Fruit fly (Drosophila melanogaster) whole organism: Measurements from ENCODE around the gene Art8.

ENCODE experiments used
- CG8478 ChIP-seq: fragments of >200 bp; optimal IDR thresholded peaks from 2 replicates; lab custom pipeline; 2018; ENCODE audit warnings: inconsistent platforms
- Dll ChIP-seq: fragments of >200 bp; optimal IDR thresholded peaks from 2 replicates; lab custom pipeline; 2017
- EcR ChIP-seq, 2 experiments: fragments of >200 bp; optimal IDR thresholded peaks; 2 replicates each; lab custom pipeline; 2017; ENCODE audit warnings: missing biosample characterization in 2 of 2, missing genetic modification characterization in 2 of 2, missing genetic modification reagents in 2 of 2
- pan ChIP-seq: fragments of >200 bp; optimal IDR thresholded peaks from 2 replicates; lab custom pipeline; 2017
- psq ChIP-seq: fragments of >200 bp; optimal IDR thresholded peaks from 2 replicates; lab custom pipeline; 2017
- usp ChIP-seq: fragments of >200 bp; optimal IDR thresholded peaks from 2 replicates; lab custom pipeline; 2017; ENCODE audit warnings: missing biosample characterization, missing genetic modification characterization, mixed read lengths

Gene Art8

DNA sequence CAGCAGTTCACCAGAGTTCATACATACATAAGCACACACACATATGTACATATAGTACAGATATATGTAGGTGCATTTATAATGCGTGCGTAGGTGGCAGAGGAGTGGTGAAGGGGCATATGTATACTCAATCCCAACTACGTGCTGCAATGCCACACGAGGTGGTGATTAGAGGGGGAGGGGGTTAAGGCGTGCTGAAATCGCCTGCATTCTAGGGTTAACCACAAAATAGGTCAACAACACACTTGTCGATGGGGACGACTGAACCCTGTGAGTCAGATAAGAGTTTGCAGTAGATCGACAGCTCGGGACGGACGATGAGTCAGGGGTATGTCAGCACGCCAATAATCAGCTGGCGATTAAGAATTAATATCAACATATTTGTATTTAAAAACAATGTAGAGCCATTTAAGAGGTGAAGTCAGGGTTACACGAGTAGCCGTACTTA, 34.6 kb upstream of the Art8 start:
- peak; percentile 5 to 49 for TF ChIP-seq EcR (GFP tag; optimal IDR thresholded peaks at IDR 0.05; lab: Kevin White, UChicago)
- no peak for TF ChIP-seq pan (lab: Kevin White, UChicago)

DNA sequence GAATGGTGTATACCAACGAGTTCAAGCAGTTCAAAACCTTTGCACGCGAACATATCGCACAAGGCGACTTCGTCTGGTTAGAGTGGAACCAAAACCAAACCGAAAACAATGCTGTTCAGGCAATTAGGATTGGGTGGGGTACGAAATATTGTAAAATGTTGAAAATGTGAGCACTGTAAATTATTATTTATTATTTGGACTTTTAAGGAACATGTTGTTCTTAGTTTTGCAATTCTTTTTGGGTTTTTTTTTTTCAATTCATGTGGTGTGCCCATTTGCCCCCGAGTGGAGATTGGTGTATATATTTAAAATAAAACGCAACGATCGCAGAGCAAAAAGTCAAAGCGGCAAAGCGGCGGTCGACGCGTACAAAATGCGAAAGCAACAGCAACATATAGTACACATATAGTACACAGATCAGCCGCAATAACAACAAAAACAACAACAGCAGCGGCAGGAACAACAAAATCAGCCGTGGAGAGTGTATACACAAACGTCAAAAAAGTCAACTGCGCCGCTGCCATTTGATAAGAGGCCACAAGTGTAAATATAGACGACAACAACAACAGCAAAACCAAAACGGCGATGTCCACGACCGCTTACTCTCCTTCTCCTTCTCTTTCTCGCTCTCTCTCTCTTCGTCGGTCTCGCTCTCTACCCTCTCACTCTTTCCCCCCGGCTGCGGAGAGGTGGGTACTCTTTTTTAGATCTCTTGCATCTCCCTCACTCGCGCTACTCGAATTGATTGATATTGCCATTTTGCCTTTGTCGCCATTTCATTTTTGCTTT, 34.0 kb upstream of the Art8 start:
- peak; percentile 65 to 91 for TF ChIP-seq EcR (GFP tag; optimal IDR thresholded peaks at IDR 0.05; lab: Kevin White, UChicago)
- TF ChIP-seq usp = no peak
- peak; percentile 56 for TF ChIP-seq Dll (lab: Kevin White, UChicago)

DNA sequence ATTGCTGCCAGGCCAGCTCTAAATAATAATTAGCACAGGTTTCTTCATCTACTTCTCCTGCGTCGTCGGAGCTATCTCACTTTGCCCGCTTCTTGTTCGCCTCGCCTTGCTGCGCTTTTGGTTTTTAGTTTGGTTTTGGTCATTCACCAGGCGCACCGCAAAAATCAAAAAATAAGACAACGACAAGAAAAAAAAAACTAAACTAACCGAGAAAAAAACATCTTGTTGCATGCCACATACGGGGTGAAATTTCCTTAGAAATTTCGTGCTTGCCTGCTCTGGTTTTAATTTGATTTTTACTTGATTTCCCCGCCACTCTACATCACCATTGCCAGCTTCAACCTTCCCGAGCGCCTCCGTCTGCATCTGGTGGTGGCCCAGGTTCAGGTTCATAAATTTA, 30.9 kb upstream of the Art8 start:
- TF ChIP-seq usp (no peak), EcR (GFP tag; optimal IDR thresholded peaks at IDR 0.05; lab: Kevin White, UChicago) (no peak), Dll (lab: Kevin White, UChicago) (no peak), psq (no peak), pan (lab: Kevin White, UChicago) (no peak), CG8478 (lab: Kevin White, UChicago) (no peak)

DNA sequence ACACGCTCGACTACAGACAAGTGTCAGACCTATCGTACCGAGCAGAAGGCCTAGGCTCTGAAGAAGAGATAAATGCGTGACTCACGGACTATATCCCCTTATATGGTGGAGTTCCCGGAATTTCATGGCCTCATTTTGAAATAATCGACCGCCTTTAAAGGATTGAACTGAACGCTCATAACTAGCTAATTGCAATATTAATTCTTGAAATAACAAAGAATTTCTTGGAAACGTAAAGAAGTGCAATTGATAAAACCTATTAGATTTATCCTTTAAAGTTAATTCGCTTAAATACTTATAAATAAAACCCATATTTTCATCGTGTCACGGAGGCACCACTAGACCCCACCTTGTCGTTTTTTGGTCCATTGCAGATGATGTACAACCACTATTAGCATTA, 30.2 kb upstream of the Art8 start:
- no peak for TF ChIP-seq pan (lab: Kevin White, UChicago)
- TF ChIP-seq CG8478 (lab: Kevin White, UChicago) = no peak
- TF ChIP-seq usp = no peak
- TF ChIP-seq Dll (lab: Kevin White, UChicago) = no peak
- no peak for TF ChIP-seq psq

DNA sequence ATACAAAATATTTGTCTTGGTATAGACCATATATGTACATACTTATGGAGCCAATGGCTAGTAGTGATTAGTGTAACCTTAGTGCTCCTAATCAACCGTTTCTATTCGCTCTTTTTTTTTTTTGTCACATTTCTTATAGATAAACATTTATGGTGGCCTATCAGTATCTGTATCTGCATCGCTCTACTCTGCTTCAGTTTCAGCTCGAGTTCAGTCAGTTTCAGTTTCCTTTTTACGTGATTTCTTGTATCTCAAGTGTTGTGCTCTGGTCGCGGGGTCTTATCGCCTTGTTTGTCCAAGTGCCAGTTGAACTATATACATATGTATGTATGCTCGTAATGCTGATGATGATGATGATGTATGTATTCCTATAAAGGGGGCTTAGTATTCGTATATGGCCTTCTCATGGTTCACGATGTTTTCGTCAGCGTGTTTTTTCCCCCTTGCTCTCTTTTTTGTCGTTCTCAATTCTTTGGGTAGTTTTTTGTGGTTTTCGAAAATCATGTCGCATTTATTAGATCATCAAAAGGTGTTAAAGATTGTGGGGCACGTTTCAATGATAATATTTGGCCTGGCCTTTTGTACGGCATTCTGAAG, 28.8 kb upstream of the Art8 start:
- TF ChIP-seq EcR (GFP tag; optimal IDR thresholded peaks at IDR 0.05; lab: Kevin White, UChicago) = no peak
- TF ChIP-seq usp = no peak
- TF ChIP-seq pan (lab: Kevin White, UChicago) = no peak
- no peak for TF ChIP-seq Dll (lab: Kevin White, UChicago)
- TF ChIP-seq psq = no peak
- no peak for TF ChIP-seq CG8478 (lab: Kevin White, UChicago)

DNA sequence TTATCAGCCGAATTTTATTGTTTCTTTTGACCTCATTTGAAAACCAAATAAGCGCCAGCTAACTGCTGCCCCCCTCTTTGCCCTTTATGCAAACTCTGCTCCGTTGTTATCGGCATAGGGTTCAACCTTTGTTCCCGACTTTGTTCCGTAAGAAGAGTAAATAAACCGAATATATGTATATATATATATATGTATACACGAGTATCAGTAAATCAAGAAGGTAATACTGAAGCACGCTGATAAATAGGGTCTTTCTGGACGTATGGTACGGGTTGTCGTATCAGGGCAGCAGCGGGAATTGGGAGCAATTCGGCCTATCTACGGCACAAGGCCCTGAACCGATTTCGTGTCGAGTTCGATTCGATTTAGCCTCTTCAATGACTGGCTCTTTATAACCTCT, 28.0 kb upstream of the Art8 start:
- TF ChIP-seq Dll (lab: Kevin White, UChicago) (no peak), usp (no peak), CG8478 (lab: Kevin White, UChicago) (no peak), psq (no peak), EcR (GFP tag; optimal IDR thresholded peaks at IDR 0.05; lab: Kevin White, UChicago) (no peak), pan (lab: Kevin White, UChicago) (no peak)

DNA sequence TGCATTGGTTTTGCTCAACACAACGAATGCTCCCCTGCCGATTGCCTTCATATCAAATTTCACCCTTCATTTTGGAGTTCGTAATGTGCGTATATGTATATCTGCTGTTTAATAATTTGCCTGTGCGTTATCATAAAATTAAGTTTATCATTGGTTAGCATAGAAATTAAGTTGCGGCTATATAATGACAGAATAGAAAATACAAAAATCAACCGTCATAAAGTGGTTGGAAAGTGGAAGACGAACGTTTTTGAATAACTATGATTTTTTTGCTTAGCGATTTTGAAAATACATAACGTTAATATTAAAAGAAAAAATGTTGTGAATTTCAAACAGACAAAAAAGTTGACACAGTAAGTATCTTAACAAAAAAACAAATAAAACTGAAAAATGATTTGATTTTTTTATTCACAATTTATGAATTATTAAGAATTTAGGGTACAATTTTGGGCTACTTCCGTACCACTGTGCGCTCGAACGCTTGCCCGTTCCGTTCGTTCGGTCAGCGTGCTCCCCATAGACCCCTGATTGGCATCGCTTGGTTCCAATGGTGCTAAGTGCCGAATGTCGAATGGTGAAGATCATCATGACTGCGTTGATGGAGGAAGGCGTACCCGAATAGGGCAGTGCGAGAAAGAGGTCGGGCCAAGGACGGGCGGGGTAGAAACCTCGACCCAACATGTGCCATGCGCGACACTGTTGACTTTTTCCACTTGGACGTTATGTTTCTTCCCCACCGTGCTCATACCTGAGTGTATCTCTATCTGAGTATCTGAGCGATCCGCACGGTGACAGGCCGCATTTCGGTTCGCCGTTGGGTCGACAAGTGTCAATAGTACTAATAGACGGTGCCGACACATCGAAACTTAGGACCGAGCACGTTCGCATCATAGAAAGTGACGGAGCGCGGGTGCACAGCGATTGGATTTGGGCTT, 27.0 kb upstream of the Art8 start:
- no peak for TF ChIP-seq psq
- TF ChIP-seq CG8478 (lab: Kevin White, UChicago) = no peak
- no peak for TF ChIP-seq EcR (GFP tag; optimal IDR thresholded peaks at IDR 0.05; lab: Kevin White, UChicago)
- no peak for TF ChIP-seq usp

DNA sequence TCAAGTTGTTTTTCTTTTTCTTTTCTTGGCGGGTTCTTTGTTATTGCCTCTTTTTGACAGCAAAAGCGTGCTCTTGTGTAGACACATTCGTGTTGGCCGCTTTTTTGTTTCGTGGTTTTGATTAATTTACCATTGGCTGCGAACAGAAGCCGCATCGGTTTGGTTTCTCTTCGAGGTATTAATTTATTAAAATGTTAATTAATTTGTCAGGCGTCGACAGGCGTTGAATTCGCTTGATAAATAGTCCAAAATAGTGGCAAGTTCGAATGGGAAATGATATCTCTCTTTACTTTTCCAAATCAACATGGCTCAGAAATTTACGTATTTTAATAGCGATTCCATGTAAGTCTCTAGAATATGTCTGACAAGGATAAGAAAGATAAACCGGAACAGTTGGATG, 23.6 kb upstream of the Art8 start, which contains the start of gene CG18666:
TSS of gene CG18666 (plus strand) at position 301 of the 400 bp plus-strand sequence.
- TF ChIP-seq pan (lab: Kevin White, UChicago) (no peak), Dll (lab: Kevin White, UChicago) (no peak), CG8478 (lab: Kevin White, UChicago) (no peak), psq (no peak), EcR (GFP tag; optimal IDR thresholded peaks at IDR 0.05; lab: Kevin White, UChicago) (no peak), usp (no peak)

DNA sequence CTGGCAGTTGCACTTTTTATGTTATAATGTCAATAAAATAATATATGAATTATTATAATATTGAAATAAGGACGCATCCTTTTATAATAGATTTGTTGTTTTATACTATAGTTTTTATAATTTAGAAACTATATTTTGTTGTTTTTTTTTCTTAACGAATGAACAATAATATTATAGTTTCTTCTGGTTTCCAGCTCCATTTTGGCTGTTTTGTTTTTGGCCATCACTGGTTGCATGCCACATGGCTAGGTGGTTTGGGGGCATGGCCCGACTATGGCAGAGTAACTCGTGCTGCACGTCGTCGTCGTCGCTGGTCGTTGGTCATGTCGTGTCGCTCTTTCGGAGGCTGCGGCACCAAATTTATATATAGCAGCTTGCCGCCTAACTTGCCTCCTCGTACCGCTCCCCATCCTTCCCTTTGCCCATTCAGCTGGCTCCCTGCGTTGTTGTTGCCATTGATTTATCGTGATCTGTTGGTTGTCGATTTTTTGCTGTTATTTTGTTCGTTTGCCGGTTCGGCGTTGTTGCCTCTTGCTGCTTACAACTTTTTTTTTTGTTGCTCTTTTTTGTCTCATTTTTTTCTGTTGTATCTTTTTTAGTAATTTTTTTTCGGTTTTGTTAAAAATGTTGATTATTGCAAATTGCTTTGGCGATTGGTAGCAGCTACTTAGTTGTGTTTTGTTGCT, 21.5 kb upstream of the Art8 start:
- TF ChIP-seq CG8478 (lab: Kevin White, UChicago) (no peak), psq (no peak), pan (lab: Kevin White, UChicago) (no peak), EcR (GFP tag; optimal IDR thresholded peaks at IDR 0.05; lab: Kevin White, UChicago) (no peak), Dll (lab: Kevin White, UChicago) (no peak), usp (no peak)

DNA sequence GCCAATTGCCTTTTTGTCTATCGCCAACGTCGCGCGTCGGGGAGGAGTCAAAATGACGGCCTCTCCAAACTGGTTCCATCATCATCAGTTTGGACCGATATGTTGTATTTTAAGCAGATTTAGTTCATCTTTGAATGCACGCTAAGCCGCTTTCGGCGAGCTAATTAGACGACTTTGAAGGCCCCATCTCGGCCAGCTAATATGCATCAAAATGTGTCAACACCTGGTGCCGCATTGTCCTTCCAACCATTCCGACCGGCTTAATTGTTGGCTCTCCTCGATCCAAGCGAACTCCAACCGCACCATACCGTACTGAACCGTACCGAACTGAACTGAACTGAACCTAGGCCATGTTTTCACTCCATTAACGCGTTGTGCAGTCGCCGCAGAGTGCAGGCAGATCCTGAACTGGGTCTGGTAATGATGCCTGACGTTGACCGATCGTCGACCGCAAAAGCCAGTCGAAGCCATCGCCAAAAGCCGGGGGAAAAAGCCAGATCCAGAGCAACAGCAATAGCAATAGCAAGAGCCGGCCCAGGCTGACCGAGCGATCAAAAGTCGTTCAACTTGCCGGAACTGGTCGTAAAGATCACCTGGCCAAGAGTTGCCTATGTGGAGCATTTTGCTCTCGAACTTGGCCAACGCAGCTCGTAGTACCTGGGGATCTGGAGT, 17.1 kb upstream of the Art8 start:
- no peak for TF ChIP-seq CG8478 (lab: Kevin White, UChicago)
- no peak for TF ChIP-seq usp

DNA sequence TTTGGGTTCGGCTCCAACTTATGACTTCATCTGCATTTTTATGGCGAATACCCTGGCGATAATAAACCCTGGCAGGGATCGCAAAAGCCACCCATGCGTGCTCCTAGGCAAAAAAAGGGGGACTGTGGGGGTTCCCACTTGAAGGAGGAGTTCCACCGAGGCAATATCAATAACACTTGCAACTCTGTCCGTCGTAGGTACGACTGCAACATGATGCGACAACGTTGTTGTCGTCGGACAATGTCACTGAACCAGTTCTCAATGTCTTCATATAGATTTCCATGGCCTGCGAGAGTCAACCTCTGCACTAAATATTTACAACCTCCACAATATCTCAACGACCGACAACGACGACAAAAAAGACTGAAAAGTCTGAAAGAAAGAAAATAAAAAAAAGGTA, 16.3 kb upstream of the Art8 start:
- TF ChIP-seq usp (no peak), EcR (GFP tag; optimal IDR thresholded peaks at IDR 0.05; lab: Kevin White, UChicago) (no peak)
